Worm (Caenorhabditis elegans): ENCODE data around the gene dnj-20.

dnj-20 gene

ce11 chrII:9646928-9647838 lies 23.2 kb upstream of the dnj-20 start, which contains the start of gene sqv-8:
Gene sqv-8 (plus strand): TSS chrII:9646978.
- TF ChIP-seq F16B12.6 (tag; optimal IDR thresholded peaks at IDR 0.05): no peak
- no peak for TF ChIP-seq pag-3 (tag; optimal IDR thresholded peaks at IDR 0.05; ENCODE audit: borderline replicate concordance, insufficient read depth)
- no peak for TF ChIP-seq efl-3 (GFP tag; optimal IDR thresholded peaks at IDR 0.05)
- no peak for TF ChIP-seq fos-1 (tag; optimal IDR thresholded peaks at IDR 0.05)
- TF ChIP-seq egl-13 (tag; optimal IDR thresholded peaks at IDR 0.05): no peak
- TF ChIP-seq nhr-84 (tag; optimal IDR thresholded peaks at IDR 0.05): no peak
- TF ChIP-seq xbp-1 (tag; optimal IDR thresholded peaks at IDR 0.05): peak; percentile 24
- no peak for TF ChIP-seq ztf-11 (tag; optimal IDR thresholded peaks at IDR 0.05)
- TF ChIP-seq lin-15B (tag; optimal IDR thresholded peaks at IDR 0.05): no peak
- no peak for TF ChIP-seq snpc-4 (tag; optimal IDR thresholded peaks at IDR 0.05)
- no peak for TF ChIP-seq lin-39 (tag; optimal IDR thresholded peaks at IDR 0.05)
- peak; percentile 20 for TF ChIP-seq blmp-1 (tag; optimal IDR thresholded peaks at IDR 0.05)
- peak in 1 of 2 experiments; percentile 11 for TF ChIP-seq lsy-2 (tag; optimal IDR thresholded peaks at IDR 0.05)
- TF ChIP-seq rnt-1 (tag; optimal IDR thresholded peaks at IDR 0.05): peak; percentile 5
- TF ChIP-seq unc-62 (GFP tag; optimal IDR thresholded peaks at IDR 0.05): no peak
- TF ChIP-seq fkh-8 (tag; optimal IDR thresholded peaks at IDR 0.05): no peak
- no peak for TF ChIP-seq unc-30 (tag; optimal IDR thresholded peaks at IDR 0.05)
- TF ChIP-seq irx-1 (tag; optimal IDR thresholded peaks at IDR 0.05): no peak
- TF ChIP-seq isw-1 (GFP tag; IDR thresholded peaks at IDR 0.05): no peak
- TF ChIP-seq C34B4.2 (tag; optimal IDR thresholded peaks at IDR 0.05): no peak
- no peak for TF ChIP-seq C16A3.4 (tag; optimal IDR thresholded peaks at IDR 0.05)
- no peak for TF ChIP-seq egl-27 (tag; optimal IDR thresholded peaks at IDR 0.05)
- no peak for TF ChIP-seq ceh-90 (tag; optimal IDR thresholded peaks at IDR 0.05)
- TF ChIP-seq fkh-4 (tag; optimal IDR thresholded peaks at IDR 0.05; ENCODE audit: borderline replicate concordance): no peak
- no peak for TF ChIP-seq nhr-12 (tag; optimal IDR thresholded peaks at IDR 0.05)
- TF ChIP-seq lir-3 (tag; optimal IDR thresholded peaks at IDR 0.05; ENCODE audit: poor library complexity): no peak
- no peak for TF ChIP-seq nhr-77 (tag; optimal IDR thresholded peaks at IDR 0.05)
- peak; percentile 40 for TF ChIP-seq nhr-71 (tag; optimal IDR thresholded peaks at IDR 0.05)
- no peak for TF ChIP-seq tbx-2 (tag; optimal IDR thresholded peaks at IDR 0.05)
- peak in 1 of 3 experiments; percentile 6 for TF ChIP-seq ceh-82 (tag; optimal IDR thresholded peaks at IDR 0.05)
- no peak for TF ChIP-seq jun-1 (tag; optimal IDR thresholded peaks at IDR 0.05)
- TF ChIP-seq mef-2 (tag; optimal IDR thresholded peaks at IDR 0.05): no peak
- TF ChIP-seq nhr-85 (tag): peak; percentile 65
- TF ChIP-seq C04F5.9 (tag; optimal IDR thresholded peaks at IDR 0.05): no peak
- no peak for TF ChIP-seq swsn-7 (tag; optimal IDR thresholded peaks at IDR 0.05)
- peak in 1 of 2 experiments; percentile 37 for TF ChIP-seq mdl-1 (tag; optimal IDR thresholded peaks at IDR 0.05)
- no peak for TF ChIP-seq sup-37 (GFP tag; optimal IDR thresholded peaks at IDR 0.05)
- TF ChIP-seq ceh-63 (GFP tag; optimal IDR thresholded peaks at IDR 0.05): no peak
- TF ChIP-seq pax-3 (tag; optimal IDR thresholded peaks at IDR 0.05): no peak
- TF ChIP-seq lin-13 (GFP tag; optimal IDR thresholded peaks at IDR 0.05): no peak
- peak; percentile 17 for TF ChIP-seq nhr-47 (tag; optimal IDR thresholded peaks at IDR 0.05)
- TF ChIP-seq lin-14 (GFP tag; optimal IDR thresholded peaks at IDR 0.05): peak; percentile 62
- no peak for TF ChIP-seq zip-4 (GFP tag; optimal IDR thresholded peaks at IDR 0.05)
- TF ChIP-seq Y116A8C.19 (tag; optimal IDR thresholded peaks at IDR 0.05; ENCODE audit: borderline replicate concordance): no peak
- no peak for TF ChIP-seq ces-1 (GFP tag; optimal IDR thresholded peaks at IDR 0.05)
- TF ChIP-seq unc-98 (GFP tag; IDR thresholded peaks at IDR 0.05): no peak
- no peak for TF ChIP-seq ceh-8 (GFP tag; optimal IDR thresholded peaks at IDR 0.05)
- TF ChIP-seq fkh-10 (GFP tag; optimal IDR thresholded peaks at IDR 0.05): no peak
- TF ChIP-seq nhr-11 (tag; optimal IDR thresholded peaks at IDR 0.05): no peak
- TF ChIP-seq vab-15 (tag; optimal IDR thresholded peaks at IDR 0.05): no peak
- TF ChIP-seq mep-1 (tag; optimal IDR thresholded peaks at IDR 0.05): peak; percentile 7

Measured in whole organism, L1 larva.